Fruit fly (Drosophila melanogaster): ENCODE results near the gene CG11714.
A peak's percentile ranks its signal among the peaks of the same experiment; 100 is the strongest.
"Not testable (repeated sequence)": the region's sequence is repeated elsewhere in the genome, so short reads cannot be mapped to it uniquely, and the experiment has no call there.

The CG11714 gene

DNA sequence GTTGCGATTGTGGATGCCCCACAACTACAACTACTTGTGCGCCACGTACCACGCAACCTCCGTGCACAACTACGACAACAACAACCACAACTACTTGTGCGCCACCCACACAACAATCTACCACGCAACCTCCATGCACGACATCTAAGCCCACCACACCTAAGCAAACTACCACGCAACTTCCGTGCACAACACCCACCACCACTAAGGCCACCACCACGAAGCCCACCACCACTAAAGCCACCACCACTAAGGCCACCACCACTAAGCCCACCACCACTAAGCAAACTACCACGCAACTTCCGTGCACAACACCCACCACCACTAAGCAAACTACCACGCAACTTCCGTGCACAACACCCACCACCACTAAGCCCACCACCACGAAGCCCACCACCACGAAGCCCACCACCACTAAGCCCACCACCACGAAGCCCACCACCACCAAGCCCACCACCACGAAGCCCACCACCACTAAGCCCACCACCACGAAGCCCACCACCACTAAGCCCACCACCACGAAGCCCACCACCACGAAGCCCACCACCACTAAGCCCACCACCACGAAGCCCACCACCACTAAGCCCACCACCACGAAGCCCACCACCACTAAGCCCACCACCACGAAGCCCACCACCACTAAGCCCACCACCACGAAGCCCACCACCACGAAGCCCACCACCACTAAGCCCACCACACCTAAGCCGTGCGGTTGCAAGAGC lies 10.0 kb downstream of the CG11714 start (continued):
- 0 out of 3 replicates have a peak, but pooled peaks have one; percentile 10 for TF ChIP-seq Dbx (GFP tag; IDR thresholded peaks at IDR 0.05)
- peak; percentile 34; the same call in 1 of the 2 replicates for TF ChIP-seq CG31441 (GFP tag; IDR thresholded peaks at IDR 0.05)
- peak; percentile 20 for TF ChIP-seq CG6254 (GFP tag; optimal IDR thresholded peaks at IDR 0.05)
- TF ChIP-seq CG6854 (GFP tag; optimal IDR thresholded peaks at IDR 0.05), result peak; percentile 49
- TF ChIP-seq ase (GFP tag; IDR thresholded peaks at IDR 0.05), result peak; percentile 41; the same call in 1 of the 3 replicates
- peak; percentile 16 for TF ChIP-seq Sry-β (GFP tag; optimal IDR thresholded peaks at IDR 0.05)
- TF ChIP-seq ATbp (GFP tag; optimal IDR thresholded peaks at IDR 0.05), result peak; percentile 11
- TF ChIP-seq CG1603 (tag; optimal IDR thresholded peaks at IDR 0.05), result peak; percentile 5
- TF ChIP-seq z (GFP tag; IDR thresholded peaks at IDR 0.05), result 0 out of 3 replicates have a peak, but pooled peaks have one; percentile 43
- TF ChIP-seq ci (GFP tag; IDR thresholded peaks at IDR 0.05), result peak; percentile 71
- TF ChIP-seq Nf-YC (tag; optimal IDR thresholded peaks at IDR 0.05), result peak; percentile 42
- TF ChIP-seq CG17829 (tag; optimal IDR thresholded peaks at IDR 0.05), result peak; percentile 20
- TF ChIP-seq CG15601 (tag; optimal IDR thresholded peaks at IDR 0.05), result peak; percentile 54
- peak; percentile 6 for TF ChIP-seq tap (tag; optimal IDR thresholded peaks at IDR 0.05)
- TF ChIP-seq Awh (GFP tag; IDR thresholded peaks at IDR 0.05), result 0 out of 2 replicates have a peak, but pooled peaks have one; percentile 40
- peak in 1 of 2 experiments; percentile 2 for TF ChIP-seq Hr51 (GFP tag; optimal IDR thresholded peaks at IDR 0.05)
- peak; percentile 58 for TF ChIP-seq nerfin-1 (tag; optimal IDR thresholded peaks at IDR 0.05)
- peak; percentile 88 for TF ChIP-seq kni (GFP tag; optimal IDR thresholded peaks at IDR 0.05)
- TF ChIP-seq gce (GFP tag; IDR thresholded peaks at IDR 0.05), result peak; percentile 52; the same call in 2 of the 3 replicates
- peak; percentile 22; the same call in 1 of the 2 replicates for TF ChIP-seq CG17328 (GFP tag; IDR thresholded peaks at IDR 0.05)
- TF ChIP-seq CG11695 (GFP tag; IDR thresholded peaks at IDR 0.05), result 0 out of 3 replicates have a peak, but pooled peaks have one; percentile 19
- peak; percentile 29 for TF ChIP-seq Sox100B (GFP tag; optimal IDR thresholded peaks at IDR 0.05)
- TF ChIP-seq CG11504 (tag; optimal IDR thresholded peaks at IDR 0.05), result peak; percentile 26
- peak; percentile 66 for TF ChIP-seq CG33557 (GFP tag; optimal IDR thresholded peaks at IDR 0.05)
- TF ChIP-seq MTF-1 (GFP tag; optimal IDR thresholded peaks at IDR 0.05; ENCODE audit: borderline replicate concordance), result peak; percentile 35
- TF ChIP-seq CG8290 (GFP tag; optimal IDR thresholded peaks at IDR 0.05), result not testable (repeated sequence)
- peak in 1 of 2 experiments; percentile 85 for TF ChIP-seq CG8290 (tag; optimal IDR thresholded peaks at IDR 0.05)
- peak; percentile 80; the same call in 1 of the 2 replicates for TF ChIP-seq seq (GFP tag; IDR thresholded peaks at IDR 0.05)
- TF ChIP-seq CG4328 (GFP tag; optimal IDR thresholded peaks at IDR 0.05), result peak; percentile 53
- TF ChIP-seq CoRest (tag; optimal IDR thresholded peaks at IDR 0.05), result peak; percentile 21
- TF ChIP-seq CG5180 (GFP tag; optimal IDR thresholded peaks at IDR 0.05), result peak; percentile 69
- peak; percentile 48 for TF ChIP-seq Hr39 (optimal IDR thresholded peaks at IDR 0.05)
- TF ChIP-seq CTCF (GFP tag; optimal IDR thresholded peaks at IDR 0.05), result peak; percentile 63
- TF ChIP-seq CG17385 (GFP tag; optimal IDR thresholded peaks at IDR 0.05), result peak; percentile 13
- 0 out of 3 replicates have a peak, but pooled peaks have one; percentile 16 for TF ChIP-seq sr (GFP tag; IDR thresholded peaks at IDR 0.05)
- peak; percentile 8 for TF ChIP-seq CG11723 (GFP tag; optimal IDR thresholded peaks at IDR 0.05)
- 0 out of 3 replicates have a peak, but pooled peaks have one; percentile 7 for TF ChIP-seq CG11456 (GFP tag; IDR thresholded peaks at IDR 0.05)
- peak; percentile 4 for TF ChIP-seq CG2202 (tag; optimal IDR thresholded peaks at IDR 0.05)
- peak; percentile 3 for TF ChIP-seq CG7987 (GFP tag; optimal IDR thresholded peaks at IDR 0.05)
- TF ChIP-seq CG8478 (optimal IDR thresholded peaks at IDR 0.05), result peak; percentile 18
- TF ChIP-seq CG2678 (tag; optimal IDR thresholded peaks at IDR 0.05), result peak; percentile 35
- TF ChIP-seq CG34376 (GFP tag; optimal IDR thresholded peaks at IDR 0.05), result peak; percentile 34
- TF ChIP-seq CG13424 (tag; optimal IDR thresholded peaks at IDR 0.05), result peak; percentile 39
- TF ChIP-seq chm (GFP tag; IDR thresholded peaks at IDR 0.05), result peak; percentile 68; the same call in 1 of the 2 replicates
- peak; percentile 22 for TF ChIP-seq CG4707 (GFP tag; optimal IDR thresholded peaks at IDR 0.05)
- 0 out of 2 replicates have a peak, but pooled peaks have one; percentile 26 for TF ChIP-seq CG4360 (GFP tag; IDR thresholded peaks at IDR 0.05)
- 0 out of 2 replicates have a peak, but pooled peaks have one; percentile 20 for TF ChIP-seq stc (GFP tag; IDR thresholded peaks at IDR 0.05)
- TF ChIP-seq CG17361 (GFP tag; IDR thresholded peaks at IDR 0.05), result 0 out of 3 replicates have a peak, but pooled peaks have one; percentile 17
